Worm (Caenorhabditis elegans) whole organism, L1 larva: ENCODE measurements around the gene F12A10.9.

Experiments
- blmp-1 ChIP-seq: fragments of 150-350 bp; optimal IDR thresholded peaks from 2 replicates; lab custom pipeline; 2014; ENCODE audit warnings: missing biosample characterization, missing genetic modification characterization
- egl-13 ChIP-seq: sonication (generic microtip); optimal IDR thresholded peaks from 2 replicates; lab custom pipeline; 2016; ENCODE audit warnings: missing genotype, missing genetic modification reagents, missing genetic modification characterization, missing compliant biosample characterization
- pag-3 ChIP-seq: sonication (generic microtip); optimal IDR thresholded peaks from 2 replicates; lab custom pipeline; 2017; ENCODE audit warnings: missing genetic modification characterization, mild to moderate bottlenecking, missing compliant biosample characterization, antibody characterized with exemption, borderline replicate concordance; ENCODE audit not compliant: insufficient read depth
- tbx-2 ChIP-seq: sonication (generic microtip); optimal IDR thresholded peaks from 2 replicates; lab custom pipeline; 2016; ENCODE audit warnings: missing genetic modification characterization, missing compliant biosample characterization
- unc-130 ChIP-seq: fragments of 150-350 bp; optimal IDR thresholded peaks from 2 replicates; lab custom pipeline; 2017; ENCODE audit warnings: missing biosample characterization, missing genetic modification characterization, inconsistent platforms
- zip-4 ChIP-seq: fragments of 200-800 bp; sonication (Bioruptor generic); optimal IDR thresholded peaks from 2 replicates; lab custom pipeline; 2018; ENCODE audit warnings: mild to moderate bottlenecking, missing genetic modification characterization, moderate library complexity, missing compliant biosample characterization
- ztf-4 ChIP-seq: fragments of 150-350 bp; optimal IDR thresholded peaks from 2 replicates; lab custom pipeline; 2014; ENCODE audit warnings: missing biosample characterization, missing genetic modification characterization

- TF ChIP-seq pag-3 (no peak), zip-4 (GFP tag; lab: Kevin White, UChicago) (no peak), unc-130 (tag; lab: Kevin White, UChicago) (no peak), egl-13 (tag; lab: Kevin White, UChicago) (peak; percentile 52), tbx-2 (tag; lab: Kevin White, UChicago) (no peak), ztf-4 (tag; lab: Kevin White, UChicago) (no peak), blmp-1 (tag; lab: Kevin White, UChicago) (no peak)
Observed at ce11 chrII:5511417-5512353, 13.2 kb downstream of the F12A10.9 start.
